Worm (Caenorhabditis elegans) whole organism, late embryonic: ENCODE measurements around the gene npr-29.

Experiments
- C38D4.7 ChIP-seq: fragments of 200-800 bp; sonication (Bioruptor generic); optimal IDR thresholded peaks from 2 replicates; lab custom pipeline; 2018; ENCODE audit warnings: mild to moderate bottlenecking, missing genetic modification characterization, moderate library complexity, missing compliant biosample characterization
- K09A11.1 ChIP-seq: sonication (generic microtip); optimal IDR thresholded peaks from 2 replicates; lab custom pipeline; 2017; ENCODE audit warnings: antibody characterized with exemption, mild to moderate bottlenecking, missing genetic modification characterization, missing compliant biosample characterization; ENCODE audit not compliant: insufficient read depth
- Y22D7AL.16 ChIP-seq: sonication (generic microtip); optimal IDR thresholded peaks from 2 replicates; lab custom pipeline; 2016; ENCODE audit warnings: missing genetic modification characterization, missing compliant biosample characterization
- ahr-1 ChIP-seq: sonication (generic microtip); optimal IDR thresholded peaks from 2 replicates; lab custom pipeline; 2016; ENCODE audit warnings: missing genetic modification characterization, missing compliant biosample characterization
- ceh-14 ChIP-seq: sonication (generic microtip); optimal IDR thresholded peaks from 2 replicates; lab custom pipeline; 2016; ENCODE audit warnings: missing genotype, missing genetic modification characterization, missing compliant biosample characterization
- ceh-19 ChIP-seq: fragments of 200-800 bp; sonication (Bioruptor generic); optimal IDR thresholded peaks from 2 replicates; lab custom pipeline; 2018; ENCODE audit warnings: mild to moderate bottlenecking, missing genetic modification characterization, missing compliant biosample characterization
- ceh-22 ChIP-seq: sonication (generic microtip); optimal IDR thresholded peaks from 2 replicates; lab custom pipeline; 2017; ENCODE audit warnings: missing biosample characterization, missing genetic modification characterization
- ceh-24 ChIP-seq: sonication (generic microtip); optimal IDR thresholded peaks from 2 replicates; lab custom pipeline; 2016; ENCODE audit warnings: mild to moderate bottlenecking, missing genetic modification characterization, missing compliant biosample characterization
- ceh-30 ChIP-seq: fragments of 150-350 bp; optimal IDR thresholded peaks from 2 replicates; lab custom pipeline; 2014; ENCODE audit warnings: missing biosample characterization, missing genetic modification characterization
- ceh-31 ChIP-seq: sonication (generic microtip); optimal IDR thresholded peaks from 2 replicates; lab custom pipeline; 2016; ENCODE audit warnings: missing genetic modification characterization, missing compliant biosample characterization
- ceh-34 ChIP-seq: sonication (generic microtip); optimal IDR thresholded peaks from 2 replicates; lab custom pipeline; 2016; ENCODE audit warnings: mild to moderate bottlenecking, missing genetic modification characterization, missing compliant biosample characterization
- ceh-45 ChIP-seq: fragments of 200-800 bp; sonication (Bioruptor generic); IDR thresholded peaks from 2 replicates; pipeline ENCODE4 v1.3.6; 2022; ENCODE audit warnings: missing genetic modification reagents, missing genetic modification characterization, missing compliant biosample characterization
- elt-2 ChIP-seq: sonication (generic microtip); optimal IDR thresholded peaks from 2 replicates; lab custom pipeline; 2016; ENCODE audit warnings: missing genetic modification reagents, missing genetic modification characterization, missing compliant biosample characterization
- ets-4 ChIP-seq: sonication (generic microtip); optimal IDR thresholded peaks from 2 replicates; lab custom pipeline; 2016; ENCODE audit warnings: missing genetic modification characterization, missing compliant biosample characterization
- eyg-1 ChIP-seq: sonication (generic microtip); optimal IDR thresholded peaks from 2 replicates; lab custom pipeline; 2016; ENCODE audit warnings: missing genotype, missing genetic modification characterization, missing compliant biosample characterization
- fax-1 ChIP-seq: sonication (generic microtip); optimal IDR thresholded peaks from 2 replicates; lab custom pipeline; 2016; ENCODE audit warnings: missing genotype, missing genetic modification characterization, missing compliant biosample characterization
- fkh-10 ChIP-seq: fragments of 150-350 bp; optimal IDR thresholded peaks from 2 replicates; lab custom pipeline; 2014; ENCODE audit warnings: missing biosample characterization, missing genetic modification reagents, missing genetic modification characterization
- hlh-13 ChIP-seq: fragments of 200-800 bp; sonication (Bioruptor generic); optimal IDR thresholded peaks from 2 replicates; lab custom pipeline; 2018; ENCODE audit warnings: mild to moderate bottlenecking, missing genetic modification characterization, missing compliant biosample characterization
- hlh-15 ChIP-seq: sonication (generic microtip); optimal IDR thresholded peaks from 2 replicates; lab custom pipeline; 2016; ENCODE audit warnings: missing genetic modification characterization, missing compliant biosample characterization
- hlh-30 ChIP-seq: sonication (generic microtip); optimal IDR thresholded peaks from 2 replicates; lab custom pipeline; 2017; ENCODE audit warnings: antibody characterized with exemption, missing genetic modification characterization, missing compliant biosample characterization; ENCODE audit not compliant: insufficient read depth
- hlh-6 ChIP-seq: sonication (generic microtip); optimal IDR thresholded peaks from 2 replicates; lab custom pipeline; 2016; ENCODE audit warnings: missing genotype, missing genetic modification characterization, missing compliant biosample characterization
- lin-11 ChIP-seq: fragments of 200-800 bp; sonication (Bioruptor generic); optimal IDR thresholded peaks from 2 replicates; lab custom pipeline; 2018; ENCODE audit warnings: mild to moderate bottlenecking, missing genetic modification characterization, missing compliant biosample characterization
- madf-2 ChIP-seq: sonication (generic microtip); optimal IDR thresholded peaks from 2 replicates; lab custom pipeline; 2017; ENCODE audit warnings: missing genetic modification characterization, missing compliant biosample characterization
- mec-3 ChIP-seq: sonication (generic microtip); optimal IDR thresholded peaks from 2 replicates; lab custom pipeline; 2016; ENCODE audit warnings: borderline replicate concordance, missing genetic modification characterization, missing compliant biosample characterization
- nhr-11 ChIP-seq: fragments of 150-350 bp; optimal IDR thresholded peaks from 2 replicates; lab custom pipeline; 2014; ENCODE audit warnings: missing biosample characterization, missing genetic modification characterization
- odd-2 ChIP-seq: sonication (generic microtip); optimal IDR thresholded peaks from 2 replicates; lab custom pipeline; 2017; ENCODE audit warnings: antibody characterized with exemption, mild to moderate bottlenecking, missing genetic modification characterization, missing compliant biosample characterization
- pax-1 ChIP-seq: fragments of 150-350 bp; optimal IDR thresholded peaks from 2 replicates; lab custom pipeline; 2014; ENCODE audit warnings: missing biosample characterization, missing genetic modification characterization
- pha-4 ChIP-seq: fragments of 150-350 bp; optimal IDR thresholded peaks from 2 replicates; lab custom pipeline; 2018; ENCODE audit warnings: missing biosample characterization, missing genetic modification reagents, missing genetic modification characterization
- ref-2 ChIP-seq: sonication (generic microtip); optimal IDR thresholded peaks from 2 replicates; lab custom pipeline; 2016; ENCODE audit warnings: missing genetic modification characterization, missing compliant biosample characterization
- rnt-1 ChIP-seq: sonication (generic microtip); optimal IDR thresholded peaks from 2 replicates; lab custom pipeline; 2016; ENCODE audit warnings: missing genetic modification characterization, missing compliant biosample characterization
- sdc-2 ChIP-seq: sonication (generic microtip); optimal IDR thresholded peaks from 2 replicates; lab custom pipeline; 2016; ENCODE audit warnings: missing genotype, missing genetic modification characterization, missing compliant biosample characterization
- sox-2 ChIP-seq: fragments of 200-800 bp; sonication (Bioruptor generic); IDR thresholded peaks from 2 replicates; pipeline ENCODE4 v1.3.6; 2022; ENCODE audit warnings: missing genetic modification reagents, missing genetic modification characterization, missing compliant biosample characterization
- syd-9 ChIP-seq: sonication (generic microtip); optimal IDR thresholded peaks from 2 replicates; lab custom pipeline; 2016; ENCODE audit warnings: mild to moderate bottlenecking, missing genetic modification characterization, moderate library complexity, missing compliant biosample characterization
- unc-3 ChIP-seq, 2 experiments: fragments of 200-800 bp in 1 of 2; sonication (Bioruptor generic) in 1 of 2; sonication (generic microtip) in 1 of 2; conservative IDR thresholded peaks in 1 of 2; optimal IDR thresholded peaks in 1 of 2; 2 replicates each; pipeline versions ENCODE4 v1.3.6 to Lab custom; 2016 to 2022; ENCODE audit warnings: missing compliant biosample characterization in 2 of 2, missing genetic modification characterization in 2 of 2, missing genetic modification reagents in 1 of 2
- unc-42 ChIP-seq: sonication (generic microtip); optimal IDR thresholded peaks from 2 replicates; lab custom pipeline; 2016; ENCODE audit warnings: missing genotype, missing genetic modification characterization, missing compliant biosample characterization
- unc-55 ChIP-seq: sonication (generic microtip); optimal IDR thresholded peaks from 2 replicates; lab custom pipeline; 2017; ENCODE audit warnings: missing biosample characterization, missing genetic modification reagents, missing genetic modification characterization
- unc-86 ChIP-seq: sonication (generic microtip); optimal IDR thresholded peaks from 2 replicates; lab custom pipeline; 2016; ENCODE audit warnings: missing genetic modification characterization, missing compliant biosample characterization

Gene npr-29

ce11 chrIII:9191091-9191490, 24.2 kb downstream of the npr-29 start, which contains the start of gene cls-3 (continued):
- TF ChIP-seq unc-3 (GFP tag; conservative IDR thresholded peaks at IDR 0.05; lab: Robert Waterston, UW), result no peak
- TF ChIP-seq unc-3 (tag; optimal IDR thresholded peaks at IDR 0.05; lab: Kevin White, UChicago), result no peak
- TF ChIP-seq ceh-14 (tag; lab: Kevin White, UChicago), result no peak
- no peak for TF ChIP-seq C38D4.7 (GFP tag; lab: Kevin White, UChicago)
- no peak for TF ChIP-seq ref-2
- TF ChIP-seq ceh-22 (tag; lab: Kevin White, UChicago), result no peak
- no peak for TF ChIP-seq ahr-1 (tag; lab: Kevin White, UChicago)
- TF ChIP-seq syd-9 (tag; lab: Kevin White, UChicago), result no peak
- TF ChIP-seq hlh-13 (GFP tag; lab: Kevin White, UChicago), result no peak
- TF ChIP-seq pax-1 (tag; lab: Kevin White, UChicago), result no peak
- TF ChIP-seq K09A11.1 (tag; lab: Kevin White, UChicago), result no peak
- no peak for TF ChIP-seq Y22D7AL.16 (tag; lab: Kevin White, UChicago)
- TF ChIP-seq lin-11, result no peak
- no peak for TF ChIP-seq eyg-1
- TF ChIP-seq madf-2 (tag; lab: Kevin White, UChicago), result no peak
- no peak for TF ChIP-seq mec-3 (tag; lab: Kevin White, UChicago)
- no peak for TF ChIP-seq fax-1
- no peak for TF ChIP-seq odd-2 (tag; lab: Kevin White, UChicago)
- TF ChIP-seq ets-4, result no peak
- no peak for TF ChIP-seq unc-86
- TF ChIP-seq nhr-11 (tag; lab: Kevin White, UChicago), result no peak
- no peak for TF ChIP-seq ceh-19
- TF ChIP-seq pha-4 (tag; lab: Kevin White, UChicago), result no peak
- TF ChIP-seq fkh-10, result no peak
- TF ChIP-seq hlh-30 (tag; lab: Kevin White, UChicago), result no peak
- peak; percentile 8 for TF ChIP-seq ceh-34 (tag; lab: Kevin White, UChicago)
- TF ChIP-seq, all 69 proteins: peak for 9

DNA sequence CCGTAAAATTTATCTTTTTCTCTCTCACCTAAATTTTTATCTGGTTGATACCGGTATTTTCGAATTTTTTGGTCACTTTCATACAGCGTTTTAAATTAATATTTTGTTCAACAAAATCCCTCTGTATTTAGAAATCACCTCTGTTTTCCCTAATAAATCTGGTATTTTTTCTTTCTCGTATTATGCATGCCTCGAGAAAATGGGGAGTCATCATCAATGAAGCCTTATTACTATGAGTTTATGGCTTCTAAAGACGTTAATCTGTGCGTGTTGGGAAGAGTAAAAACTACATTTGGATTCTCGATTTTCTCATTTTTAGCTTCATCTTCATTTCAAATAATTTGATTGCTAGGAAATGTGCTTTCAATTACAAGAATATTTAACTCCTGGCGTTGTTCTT, 29.5 kb downstream of the npr-29 start, which contains the start of gene ZC84.7:
TSS of gene ZC84.7 (plus strand) at position 301 of the 400 bp plus-strand sequence.
- TF ChIP-seq unc-42 (tag; lab: Kevin White, UChicago) (no peak), ceh-31 (no peak), rnt-1 (tag; lab: Kevin White, UChicago) (no peak)

- TF ChIP-seq pax-1 (tag; lab: Kevin White, UChicago), result no peak
Observed at ce11 chrIII:9181246-9181645, 34.0 kb downstream of the npr-29 start, which contains the start of gene tax-4. TSS of gene tax-4 (plus strand) at chrIII:9181546.

DNA sequence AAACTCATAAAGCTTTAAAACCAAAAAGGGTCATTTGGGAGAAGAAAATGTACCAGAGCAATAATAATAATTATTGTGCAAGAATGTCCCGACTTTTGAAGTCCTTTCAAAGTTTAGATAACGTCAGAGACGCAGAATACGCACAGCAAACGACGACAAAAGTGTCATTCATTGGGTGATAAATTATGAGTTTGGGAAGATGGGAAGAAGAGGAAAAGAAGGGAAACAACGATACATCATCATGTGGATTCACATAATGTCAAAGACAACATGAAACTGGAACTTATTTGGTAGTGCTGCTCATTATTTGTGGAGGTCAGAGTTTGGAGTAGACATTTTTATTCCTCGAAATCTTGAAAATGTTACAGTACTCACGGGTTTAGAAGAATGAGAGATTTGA, 37.4 kb downstream of the npr-29 start:
- TF ChIP-seq Y22D7AL.16 (tag; lab: Kevin White, UChicago) (no peak), odd-2 (tag; lab: Kevin White, UChicago) (no peak), hlh-15 (tag; lab: Kevin White, UChicago) (no peak), ceh-24 (tag; lab: Kevin White, UChicago) (no peak), fkh-10 (no peak), ceh-30 (tag; lab: Kevin White, UChicago) (no peak), madf-2 (tag; lab: Kevin White, UChicago) (no peak), unc-55 (GFP tag; lab: Kevin White, UChicago) (peak; percentile 44)
- TF ChIP-seq, all 69 proteins: peak for 1

DNA sequence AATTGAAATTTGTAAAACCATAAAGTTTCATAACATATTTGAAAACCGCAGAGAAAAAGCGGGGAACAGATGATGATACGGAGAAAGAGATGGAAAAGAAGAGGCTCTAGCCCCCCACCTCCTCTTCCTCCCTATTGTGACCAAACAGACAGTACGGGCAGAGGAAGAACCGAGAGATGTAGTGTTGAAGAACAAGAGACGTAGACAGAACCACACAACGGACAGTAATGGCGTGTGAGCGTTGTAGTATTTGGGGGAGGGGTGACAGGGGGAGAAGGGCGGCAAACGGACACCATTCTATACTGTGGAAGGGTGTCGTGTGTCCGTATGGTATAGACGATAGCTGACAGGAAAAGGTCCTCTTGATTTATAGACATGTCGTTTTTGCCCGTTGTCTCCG, 39.3 kb downstream of the npr-29 start:
- TF ChIP-seq syd-9 (tag; lab: Kevin White, UChicago) (peak; percentile 22), ref-2 (no peak), hlh-15 (tag; lab: Kevin White, UChicago) (no peak)

DNA sequence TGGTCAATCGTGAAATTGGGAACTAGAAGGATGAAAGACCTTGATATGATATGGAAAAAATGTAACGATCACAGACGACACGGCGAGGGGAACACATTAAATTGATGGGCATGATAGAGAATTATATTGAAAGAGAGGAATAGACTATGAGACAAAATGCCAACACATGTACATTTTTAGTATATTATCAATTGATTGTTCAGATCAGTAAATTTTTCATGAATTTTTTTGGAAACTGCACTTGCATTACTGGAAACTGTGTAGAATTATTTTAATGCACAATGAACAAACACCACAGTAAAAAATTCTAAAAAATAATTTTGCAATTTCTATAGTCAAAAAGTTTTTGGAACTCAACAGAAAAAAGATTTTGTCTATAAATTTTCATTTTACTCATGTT, 42.0 kb downstream of the npr-29 start:
- TF ChIP-seq hlh-15 (tag; lab: Kevin White, UChicago) (no peak), fkh-10 (no peak), sdc-2 (tag; lab: Kevin White, UChicago) (no peak), ceh-30 (tag; lab: Kevin White, UChicago) (no peak), ceh-45 (GFP tag; lab: Robert Waterston, UW) (no peak), ahr-1 (tag; lab: Kevin White, UChicago) (no peak), sox-2 (GFP tag; lab: Robert Waterston, UW) (no peak), elt-2 (tag; lab: Kevin White, UChicago) (no peak), ceh-24 (tag; lab: Kevin White, UChicago) (no peak), hlh-6 (tag; lab: Kevin White, UChicago) (no peak), K09A11.1 (tag; lab: Kevin White, UChicago) (no peak)
